Fruit fly (Drosophila melanogaster) whole organism, embryonic: ENCODE results near the gene CG42820.

Source experiments
- Antp ChIP-seq: fragments of 200-800 bp; sonication (Bioruptor generic); optimal IDR thresholded peaks from 3 replicates; lab custom pipeline; 2016; ENCODE audit warnings: missing biosample characterization, missing genetic modification characterization
- CG10321 ChIP-seq: fragments of 200-800 bp; sonication (Bioruptor generic); IDR thresholded peaks from 2 replicates; pipeline ENCODE4 v1.3.6; 2022; ENCODE audit warnings: missing biosample characterization, missing genetic modification characterization
- CG11560 ChIP-seq: fragments of 200-800 bp; sonication (Bioruptor generic); IDR thresholded peaks from 3 replicates; pipeline ENCODE4 v1.3.6; 2022; ENCODE audit warnings: missing biosample characterization, missing genetic modification characterization
- CG11696 ChIP-seq: fragments of 200-800 bp; sonication (Bioruptor generic); IDR thresholded peaks from 2 replicates; pipeline ENCODE4 v1.3.6; 2022; ENCODE audit warnings: missing biosample characterization, missing genetic modification characterization
- CG12236 ChIP-seq: fragments of 200-800 bp; sonication (Bioruptor generic); optimal IDR thresholded peaks from 2 replicates; lab custom pipeline; 2016; ENCODE audit warnings: missing biosample characterization, missing genetic modification characterization
- CG13894 ChIP-seq: fragments of 200-800 bp; sonication (Bioruptor generic); optimal IDR thresholded peaks from 3 replicates; lab custom pipeline; 2018; ENCODE audit warnings: missing biosample characterization, mild to moderate bottlenecking, missing genetic modification characterization, moderate library complexity
- CG14014 ChIP-seq: fragments of 200-800 bp; sonication (Bioruptor generic); IDR thresholded peaks from 2 replicates; pipeline ENCODE4 v1.3.6; 2022; ENCODE audit warnings: missing biosample characterization, missing genetic modification characterization
- CG1603 ChIP-seq: fragments of 200-800 bp; sonication (Bioruptor generic); optimal IDR thresholded peaks from 2 replicates; lab custom pipeline; 2019; ENCODE audit warnings: missing biosample characterization, mild to moderate bottlenecking, missing genetic modification characterization, moderate library complexity
- CG17385 ChIP-seq: fragments of 200-800 bp; sonication (Bioruptor generic); optimal IDR thresholded peaks from 3 replicates; lab custom pipeline; 2018; ENCODE audit warnings: missing biosample characterization, mild to moderate bottlenecking, missing genetic modification characterization
- CG1832 ChIP-seq: fragments of 200-800 bp; sonication (Bioruptor generic); optimal IDR thresholded peaks from 2 replicates; lab custom pipeline; 2017; ENCODE audit warnings: missing biosample characterization, mild to moderate bottlenecking, missing genetic modification characterization, inconsistent platforms
- CG31365 ChIP-seq: fragments of 200-800 bp; sonication (Bioruptor generic); optimal IDR thresholded peaks from 2 replicates; lab custom pipeline; 2018; ENCODE audit warnings: missing biosample characterization, mild to moderate bottlenecking, missing genetic modification characterization
- CG3163 ChIP-seq: fragments of 200-800 bp; sonication (Bioruptor generic); optimal IDR thresholded peaks from 3 replicates; lab custom pipeline; 2016; ENCODE audit warnings: missing biosample characterization, missing genetic modification characterization
- CG33213 ChIP-seq: fragments of 200-800 bp; sonication (Bioruptor generic); optimal IDR thresholded peaks from 3 replicates; lab custom pipeline; 2016; ENCODE audit warnings: missing biosample characterization, missing genetic modification characterization
- CG34376 ChIP-seq: fragments of 200-800 bp; sonication (Bioruptor generic); optimal IDR thresholded peaks from 2 replicates; lab custom pipeline; 2018; ENCODE audit warnings: missing biosample characterization, mild to moderate bottlenecking, missing genetic modification characterization
- CG5245 ChIP-seq: fragments of 200-800 bp; sonication (Bioruptor generic); optimal IDR thresholded peaks from 3 replicates; lab custom pipeline; 2016; ENCODE audit warnings: missing biosample characterization, missing genetic modification characterization
- CG5953 ChIP-seq: fragments of 200-800 bp; sonication (Bioruptor generic); IDR thresholded peaks from 2 replicates; pipeline ENCODE4 v1.3.6; 2022; ENCODE audit warnings: missing biosample characterization, missing genetic modification characterization
- CG6175 ChIP-seq: fragments of 200-800 bp; sonication (Bioruptor generic); IDR thresholded peaks from 3 replicates; pipeline ENCODE4 v1.3.6; 2022; ENCODE audit warnings: missing biosample characterization, missing genetic modification characterization
- CG7928 ChIP-seq: fragments of 200-800 bp; sonication (Bioruptor generic); optimal IDR thresholded peaks from 2 replicates; lab custom pipeline; 2017; ENCODE audit warnings: missing biosample characterization, mild to moderate bottlenecking, missing genetic modification characterization
- CG9437 ChIP-seq: fragments of 200-800 bp; sonication (Bioruptor generic); optimal IDR thresholded peaks from 2 replicates; lab custom pipeline; 2018; ENCODE audit warnings: missing biosample characterization, mild to moderate bottlenecking, missing genetic modification characterization
- CkIIα-i1 ChIP-seq: fragments of 200-800 bp; sonication (Bioruptor generic); IDR thresholded peaks from 2 replicates; pipeline ENCODE4 v1.3.6; 2022; ENCODE audit warnings: missing biosample characterization, missing genetic modification characterization
- CrebB ChIP-seq: fragments of 200-800 bp; sonication (Bioruptor generic); optimal IDR thresholded peaks from 3 replicates; lab custom pipeline; 2018; ENCODE audit warnings: missing biosample characterization, mild to moderate bottlenecking, missing genetic modification characterization
- Deaf1 ChIP-seq: fragments of 200-800 bp; optimal IDR thresholded peaks from 3 replicates; lab custom pipeline; 2019; ENCODE audit warnings: missing biosample characterization, mild to moderate bottlenecking, missing genetic modification characterization, moderate library complexity
- Lhr ChIP-seq: fragments of 200-800 bp; sonication (Bioruptor generic); optimal IDR thresholded peaks from 3 replicates; lab custom pipeline; 2017; ENCODE audit warnings: mild to moderate bottlenecking, missing biosample characterization, missing genetic modification reagents, missing genetic modification characterization
- Lim3 ChIP-seq: fragments of 200-800 bp; sonication (Bioruptor generic); IDR thresholded peaks from 2 replicates; pipeline ENCODE4 v1.3.6; 2022; ENCODE audit warnings: missing biosample characterization, missing genetic modification characterization
- Nf-YB ChIP-seq: fragments of 200-800 bp; sonication (Bioruptor generic); optimal IDR thresholded peaks from 3 replicates; lab custom pipeline; 2019; ENCODE audit warnings: missing biosample characterization, mild to moderate bottlenecking, missing genetic modification characterization, moderate library complexity
- Pdp1 ChIP-seq, 2 experiments: fragments of 200-800 bp; sonication (Bioruptor generic); optimal IDR thresholded peaks; 3 replicates each; lab custom pipeline; 2016; ENCODE audit warnings: missing biosample characterization in 2 of 2, missing genetic modification characterization in 2 of 2, mild to moderate bottlenecking in 1 of 2, moderate library complexity in 1 of 2
- Ptx1 ChIP-seq: fragments of 200-800 bp; sonication (Bioruptor generic); IDR thresholded peaks from 2 replicates; pipeline ENCODE4 v1.3.6; 2022; ENCODE audit warnings: missing biosample characterization, missing genetic modification characterization
- Side ChIP-seq: fragments of 200-800 bp; sonication (Bioruptor generic); optimal IDR thresholded peaks from 2 replicates; lab custom pipeline; 2016; ENCODE audit warnings: missing biosample characterization, missing genetic modification characterization
- Stat92E ChIP-seq, 3 experiments: fragments of >200 bp in 2 of 3; fragments of 200-800 bp in 1 of 3; sonication (Bioruptor generic) in 1 of 3; optimal IDR thresholded peaks; 2 replicates each; lab custom pipeline; 2017 to 2019; ENCODE audit warnings: missing biosample characterization in 3 of 3, missing genetic modification characterization in 3 of 3, mild to moderate bottlenecking in 1 of 3, moderate library complexity in 1 of 3
- Taf1 ChIP-seq: fragments of 200-800 bp; sonication (Bioruptor generic); IDR thresholded peaks from 2 replicates; pipeline ENCODE4 v1.3.6; 2022; ENCODE audit warnings: missing biosample characterization, missing genetic modification characterization
- Tbp ChIP-seq: fragments of >200 bp; optimal IDR thresholded peaks from 2 replicates; lab custom pipeline; 2018; ENCODE audit warnings: missing biosample characterization, missing genetic modification characterization
- chif ChIP-seq, 2 experiments: fragments of 200-800 bp; sonication (Bioruptor generic); optimal IDR thresholded peaks; 3 replicates each; lab custom pipeline; 2016; ENCODE audit warnings: missing biosample characterization in 2 of 2, missing genetic modification characterization in 2 of 2
- crp ChIP-seq, 2 experiments: fragments of 200-800 bp; sonication (Bioruptor generic); optimal IDR thresholded peaks; 2 replicates in 1 of 2; 3 replicates in 1 of 2; lab custom pipeline; 2017; ENCODE audit warnings: missing biosample characterization in 2 of 2, missing genetic modification characterization in 2 of 2, mild to moderate bottlenecking in 1 of 2, moderate library complexity in 1 of 2
- gcm ChIP-seq: fragments of 200-800 bp; sonication (Bioruptor generic); optimal IDR thresholded peaks from 2 replicates; lab custom pipeline; 2019; ENCODE audit warnings: missing biosample characterization, mild to moderate bottlenecking, missing genetic modification characterization, moderate library complexity
- kni ChIP-seq: fragments of 200-800 bp; sonication (Bioruptor generic); optimal IDR thresholded peaks from 3 replicates; lab custom pipeline; 2017; ENCODE audit warnings: mild to moderate bottlenecking, missing biosample characterization, missing genetic modification reagents, missing genetic modification characterization
- lmd ChIP-seq: fragments of 200-800 bp; sonication (Bioruptor generic); IDR thresholded peaks from 2 replicates; pipeline ENCODE4 v1.3.6; 2022; ENCODE audit warnings: missing biosample characterization, missing genetic modification characterization
- lov ChIP-seq, 2 experiments: fragments of 200-800 bp in 1 of 2; fragments of >200 bp in 1 of 2; sonication (Bioruptor generic) in 1 of 2; IDR thresholded peaks in 1 of 2; optimal IDR thresholded peaks in 1 of 2; 2 replicates in 1 of 2; 3 replicates in 1 of 2; pipeline versions ENCODE4 v1.3.6 to Lab custom; 2017 to 2022; ENCODE audit warnings: missing biosample characterization in 1 of 2, missing genetic modification characterization in 1 of 2
- maf-S ChIP-seq: fragments of 200-800 bp; sonication (Bioruptor generic); optimal IDR thresholded peaks from 2 replicates; lab custom pipeline; 2016; ENCODE audit warnings: missing biosample characterization, missing genetic modification characterization
- mld ChIP-seq: fragments of 200-800 bp; sonication (Bioruptor generic); IDR thresholded peaks from 3 replicates; pipeline ENCODE4 v1.3.6; 2022; ENCODE audit warnings: missing biosample characterization, missing genetic modification characterization; ENCODE audit not compliant: partially characterized antibody
- p53 ChIP-seq: fragments of 200-800 bp; sonication (Bioruptor generic); optimal IDR thresholded peaks from 2 replicates; lab custom pipeline; 2016; ENCODE audit warnings: missing biosample characterization, missing genetic modification characterization
- sens ChIP-seq: fragments of 200-800 bp; sonication (Bioruptor generic); peaks from one replicate; lab custom pipeline; 2016; ENCODE audit warnings: missing biosample characterization, missing genetic modification characterization
- slbo ChIP-seq: fragments of 200-800 bp; sonication (Bioruptor generic); IDR thresholded peaks from 2 replicates; pipeline ENCODE4 v1.3.6; 2022; ENCODE audit warnings: missing biosample characterization, missing genetic modification characterization
- tio ChIP-seq: fragments of 200-800 bp; sonication (Bioruptor generic); optimal IDR thresholded peaks from 2 replicates; lab custom pipeline; 2017; ENCODE audit warnings: missing biosample characterization, missing genetic modification characterization, inconsistent platforms
- tna ChIP-seq: fragments of 200-800 bp; sonication (Bioruptor generic); IDR thresholded peaks from 2 replicates; pipeline ENCODE4 v1.3.6; 2022; ENCODE audit warnings: missing biosample characterization, missing genetic modification characterization; ENCODE audit not compliant: partially characterized antibody
- twi ChIP-seq: fragments of 200-800 bp; optimal IDR thresholded peaks from 2 replicates; lab custom pipeline; 2019; ENCODE audit warnings: missing biosample characterization, mild to moderate bottlenecking, missing genetic modification characterization, moderate library complexity
- wdn ChIP-seq: fragments of 200-800 bp; sonication (Bioruptor generic); IDR thresholded peaks from 2 replicates; pipeline ENCODE4 v1.3.6; 2022; ENCODE audit warnings: missing biosample characterization, missing genetic modification characterization

CG42820 gene

DNA sequence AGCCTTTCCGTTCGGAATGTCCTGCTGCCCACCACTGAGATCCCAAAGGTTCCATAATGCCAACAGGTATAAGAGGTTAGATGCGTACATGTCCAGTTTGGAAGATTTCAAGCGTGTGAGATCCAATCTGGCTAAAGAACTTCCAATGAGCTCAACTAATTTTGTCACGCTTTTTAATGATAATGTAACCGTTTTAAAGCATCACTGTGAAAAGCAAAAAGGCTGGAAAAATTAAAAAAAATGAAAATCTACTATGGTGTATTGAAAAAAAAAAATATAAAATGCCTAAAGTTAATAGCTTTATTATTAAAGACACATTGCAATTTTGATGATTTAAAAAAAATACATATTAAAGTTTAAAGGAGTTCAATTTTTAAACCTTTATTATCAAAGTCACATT, 924 bp upstream of the CG42820 start, which contains the start of gene Acp29AB:
Acp29AB (minus strand) TSS at position 101 of the 400 bp plus-strand sequence.
- TF ChIP-seq CrebB (tag; lab: Kevin White, UChicago) (no peak), CG31365 (tag; lab: Kevin White, UChicago) (no peak), crp (GFP tag; optimal IDR thresholded peaks at IDR 0.05; lab: Kevin White, UChicago) (no peak), CG34376 (GFP tag; lab: Kevin White, UChicago) (no peak), CG3163 (no peak), Lim3 (GFP tag; lab: Robert Waterston, UW) (no peak), Stat92E (GFP tag; optimal IDR thresholded peaks at IDR 0.05; lab: Kevin White, UChicago) (no peak), CG9437 (no peak), CG1832 (GFP tag; lab: Kevin White, UChicago) (no peak), CG11560 (tag; lab: Robert Waterston, UW) (no peak), CG10321 (GFP tag; lab: Robert Waterston, UW) (no peak), Tbp (GFP tag; lab: Kevin White, UChicago) (no peak), slbo (GFP tag; lab: Robert Waterston, UW) (no peak), maf-S (GFP tag; lab: Kevin White, UChicago) (no peak), Deaf1 (tag; lab: Kevin White, UChicago) (no peak), CG6175 (no peak), Ptx1 (GFP tag; lab: Robert Waterston, UW) (no peak)

DNA sequence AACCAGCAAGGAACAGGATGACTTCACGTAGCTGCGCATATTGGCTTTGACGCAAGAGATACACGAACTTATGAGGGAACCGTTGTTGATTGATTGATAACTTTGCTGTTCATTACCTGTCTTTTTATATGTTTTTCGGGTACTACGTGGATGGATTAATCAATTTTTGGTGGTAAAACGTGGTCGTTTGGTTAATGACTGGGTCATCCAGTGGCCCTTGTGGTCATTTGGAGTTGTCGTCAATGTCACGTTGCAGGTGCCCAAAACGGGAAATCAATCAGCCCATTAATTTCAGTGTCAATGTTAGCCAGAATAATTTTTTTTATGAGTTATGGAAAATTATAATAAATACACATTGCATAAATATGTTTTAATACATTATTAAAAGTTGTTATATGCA, 3.0 kb downstream of the CG42820 start, which contains the start of gene CG42819:
CG42819 (minus strand) TSS at position 101 of the 400 bp plus-strand sequence.
- TF ChIP-seq kni (GFP tag; lab: Kevin White, UChicago): peak; percentile 21
- no peak for TF ChIP-seq chif (GFP tag; optimal IDR thresholded peaks at IDR 0.05; lab: Kevin White, UChicago)

DNA sequence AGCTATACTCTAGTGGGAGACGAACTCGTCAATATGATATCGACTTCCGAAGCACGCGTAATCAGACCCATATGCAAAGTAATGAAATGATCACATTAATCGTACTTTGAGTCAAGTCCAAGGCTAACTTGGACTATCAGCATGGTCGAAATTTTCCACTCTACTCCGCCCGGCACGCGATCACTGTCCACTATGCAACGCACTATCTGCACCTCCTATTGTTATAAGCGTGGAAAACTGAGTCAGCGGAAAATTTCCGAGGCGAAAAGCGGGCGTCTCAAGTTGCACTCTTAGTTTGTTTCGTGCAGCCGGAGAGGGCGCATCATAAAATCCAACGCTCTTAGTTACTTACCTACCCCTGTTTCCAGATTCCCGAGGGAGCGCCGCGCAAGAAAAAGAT, 6.3 kb downstream of the CG42820 start:
- TF ChIP-seq p53 (GFP tag; lab: Kevin White, UChicago): no peak
- TF ChIP-seq lov (optimal IDR thresholded peaks at IDR 0.05; lab: Kevin White, UChicago): no peak
- 0 out of 3 replicates have a peak, but pooled peaks have one; percentile 30 for TF ChIP-seq lov (GFP tag; IDR thresholded peaks at IDR 0.05; lab: Robert Waterston, UW)

DNA sequence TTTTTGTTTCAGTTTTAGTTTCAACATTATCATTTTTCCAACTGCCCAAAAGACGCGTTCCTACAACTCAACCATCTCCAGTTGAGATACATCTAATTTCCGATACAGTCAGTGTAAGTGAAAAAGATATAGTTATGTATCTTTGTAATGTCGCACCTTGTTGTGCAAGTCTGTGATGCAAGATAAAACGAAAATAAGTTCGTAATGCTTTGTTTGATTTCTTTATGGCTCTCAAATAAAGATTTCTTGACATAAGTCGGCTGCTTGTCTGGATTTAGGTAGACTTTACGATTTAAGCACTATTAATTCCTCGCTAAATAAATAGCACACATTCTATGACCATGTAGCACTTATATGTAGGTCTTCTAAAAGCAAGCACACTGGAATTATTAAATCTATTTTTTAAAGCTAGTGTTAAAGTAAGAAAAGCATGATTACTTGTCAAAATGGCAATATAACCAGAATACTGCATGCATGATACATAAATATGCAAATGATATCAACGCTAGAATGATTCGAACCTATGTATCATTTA, 7.1 kb downstream of the CG42820 start:
- TF ChIP-seq CG13894 (tag; lab: Kevin White, UChicago): no peak
- TF ChIP-seq Antp (GFP tag; lab: Kevin White, UChicago): no peak
- no peak for TF ChIP-seq gcm (GFP tag; lab: Kevin White, UChicago)
- TF ChIP-seq CG5245: no peak
- TF ChIP-seq Pdp1 (GFP tag; optimal IDR thresholded peaks at IDR 0.05; lab: Kevin White, UChicago): peak in 1 of 2 experiments; percentile 79
- TF ChIP-seq twi: no peak
- no peak for TF ChIP-seq tna
- no peak for TF ChIP-seq wdn (GFP tag; lab: Robert Waterston, UW)
- TF ChIP-seq CG33213 (GFP tag; lab: Kevin White, UChicago): no peak
- TF ChIP-seq Nf-YB (GFP tag; lab: Kevin White, UChicago): no peak
- TF ChIP-seq CG11696 (GFP tag; lab: Robert Waterston, UW): no peak
- TF ChIP-seq CkIIα-i1 (GFP tag; lab: Robert Waterston, UW): no peak
- TF ChIP-seq CG14014: no peak
- peak; percentile 5 for TF ChIP-seq CG1603 (tag; lab: Kevin White, UChicago)
- TF ChIP-seq Taf1 (GFP tag; lab: Robert Waterston, UW): no peak
- peak; percentile 7 for TF ChIP-seq CG17385 (GFP tag; lab: Kevin White, UChicago)
- TF ChIP-seq tio (GFP tag; lab: Kevin White, UChicago): no peak
- TF ChIP-seq CG12236 (GFP tag; lab: Kevin White, UChicago): no peak
- no peak for TF ChIP-seq CG5953 (GFP tag; lab: Robert Waterston, UW)
- TF ChIP-seq lmd (GFP tag; lab: Robert Waterston, UW): no peak
- TF ChIP-seq Side: no peak
- TF ChIP-seq sens (GFP tag; lab: Kevin White, UChicago): peak; percentile 81
- TF ChIP-seq Lhr: no peak
- TF ChIP-seq CG7928 (GFP tag; lab: Kevin White, UChicago): no peak
- no peak for TF ChIP-seq mld (GFP tag; lab: Robert Waterston, UW)
